Fruit fly (Drosophila melanogaster) whole organism: ENCODE data around the gene Nhe1.

Source experiments
- Dll ChIP-seq: fragments of >200 bp; optimal IDR thresholded peaks from 2 replicates; lab custom pipeline; 2017
- EcR ChIP-seq, 2 experiments: fragments of >200 bp; optimal IDR thresholded peaks; 2 replicates each; lab custom pipeline; 2017; ENCODE audit warnings: missing biosample characterization in 2 of 2, missing genetic modification characterization in 2 of 2, missing genetic modification reagents in 2 of 2
- psq ChIP-seq: fragments of >200 bp; optimal IDR thresholded peaks from 2 replicates; lab custom pipeline; 2017
- usp ChIP-seq: fragments of >200 bp; optimal IDR thresholded peaks from 2 replicates; lab custom pipeline; 2017; ENCODE audit warnings: missing biosample characterization, missing genetic modification characterization, mixed read lengths

dm6 chr2L:128296-128715 is 21.8 kb upstream of the Nhe1 start:
- TF ChIP-seq EcR (GFP tag; optimal IDR thresholded peaks at IDR 0.05; lab: Kevin White, UChicago), result no peak
- TF ChIP-seq psq (lab: Kevin White, UChicago), result no peak
- no peak for TF ChIP-seq Dll (lab: Kevin White, UChicago)
- no peak for TF ChIP-seq usp (GFP tag; lab: Kevin White, UChicago)
